Worm (Caenorhabditis elegans) whole organism, young adult: ENCODE data around the gene F14F8.14.

ENCODE experiments used
- B0035.1 ChIP-seq: sonication (generic microtip); optimal IDR thresholded peaks from 2 replicates; lab custom pipeline; 2016; ENCODE audit warnings: missing genetic modification characterization, mild to moderate bottlenecking, missing compliant biosample characterization, missing genotype, missing genetic modification reagents
- F22D6.2 ChIP-seq: sonication (generic microtip); optimal IDR thresholded peaks from 2 replicates; lab custom pipeline; 2016; ENCODE audit warnings: mild to moderate bottlenecking, missing genetic modification characterization, missing compliant biosample characterization
- F23B12.7 ChIP-seq: sonication (generic microtip); optimal IDR thresholded peaks from 2 replicates; lab custom pipeline; 2017; ENCODE audit warnings: missing genetic modification characterization, mild to moderate bottlenecking, missing compliant biosample characterization, antibody characterized with exemption, moderate library complexity; ENCODE audit not compliant: insufficient read depth
- T07F8.4 ChIP-seq: sonication (generic microtip); optimal IDR thresholded peaks from 2 replicates; lab custom pipeline; 2016; ENCODE audit warnings: mild to moderate bottlenecking, missing genetic modification characterization, moderate library complexity, missing compliant biosample characterization
- T26A5.8 ChIP-seq: sonication (generic microtip); optimal IDR thresholded peaks from 2 replicates; lab custom pipeline; 2016; ENCODE audit warnings: missing genetic modification characterization, missing compliant biosample characterization
- Y95B8A.8 ChIP-seq: fragments of 200-800 bp; sonication (Bioruptor generic); IDR thresholded peaks from 2 replicates; pipeline ENCODE4 v1.3.6; 2022; ENCODE audit warnings: missing genetic modification reagents, missing genetic modification characterization, missing compliant biosample characterization
- ZK185.1 ChIP-seq: sonication (generic microtip); optimal IDR thresholded peaks from 2 replicates; lab custom pipeline; 2016; ENCODE audit warnings: mild to moderate bottlenecking, missing genetic modification characterization, missing compliant biosample characterization; ENCODE audit not compliant: poor library complexity, severe bottlenecking
- aptf-2 ChIP-seq: fragments of 200-800 bp; sonication (Bioruptor generic); conservative IDR thresholded peaks from 2 replicates; pipeline ENCODE4 v1.3.6; 2022; ENCODE audit warnings: missing genetic modification reagents, missing genetic modification characterization, missing compliant biosample characterization
- aptf-3 ChIP-seq: fragments of 200-800 bp; sonication (Bioruptor generic); IDR thresholded peaks from 2 replicates; pipeline ENCODE4 v1.3.6; 2022; ENCODE audit warnings: missing genetic modification characterization, missing compliant biosample characterization
- attf-3 ChIP-seq: fragments of 200-800 bp; sonication (Bioruptor generic); conservative IDR thresholded peaks from 2 replicates; pipeline ENCODE4 v1.3.6; 2022; ENCODE audit warnings: missing genetic modification reagents, missing genetic modification characterization, missing compliant biosample characterization
- attf-6 ChIP-seq: fragments of 200-800 bp; sonication (Bioruptor generic); IDR thresholded peaks from 2 replicates; pipeline ENCODE4 v1.3.6; 2022; ENCODE audit warnings: missing genetic modification reagents, missing genetic modification characterization, missing compliant biosample characterization
- bed-2 ChIP-seq: fragments of 200-800 bp; sonication (Bioruptor generic); IDR thresholded peaks from 2 replicates; pipeline ENCODE4 v1.3.6; 2022; ENCODE audit warnings: missing genetic modification reagents, missing genetic modification characterization, missing compliant biosample characterization
- ceh-100 ChIP-seq: fragments of 200-800 bp; sonication (Bioruptor generic); IDR thresholded peaks from 2 replicates; pipeline ENCODE4 v1.3.6; 2022; ENCODE audit warnings: missing genetic modification reagents, missing genetic modification characterization, missing compliant biosample characterization
- ceh-27 ChIP-seq: fragments of 200-800 bp; sonication (Bioruptor generic); optimal IDR thresholded peaks from 2 replicates; lab custom pipeline; 2018; ENCODE audit warnings: mild to moderate bottlenecking, missing genetic modification characterization, moderate library complexity, missing compliant biosample characterization
- ceh-40 ChIP-seq: fragments of 200-800 bp; sonication (Bioruptor generic); IDR thresholded peaks from 2 replicates; pipeline ENCODE4 v1.3.6; 2022; ENCODE audit warnings: missing genetic modification characterization, missing compliant biosample characterization
- ceh-58 ChIP-seq: fragments of 200-800 bp; sonication (Bioruptor generic); IDR thresholded peaks from 2 replicates; pipeline ENCODE4 v1.3.6; 2022; ENCODE audit warnings: missing genetic modification characterization, missing compliant biosample characterization
- egrh-3 ChIP-seq: fragments of 200-800 bp; sonication (Bioruptor generic); IDR thresholded peaks from 2 replicates; pipeline ENCODE4 v1.3.6; 2022; ENCODE audit warnings: missing genetic modification reagents, missing genetic modification characterization, missing compliant biosample characterization
- hlh-12 ChIP-seq: sonication (generic microtip); optimal IDR thresholded peaks from 2 replicates; lab custom pipeline; 2016; ENCODE audit warnings: missing genetic modification characterization, missing compliant biosample characterization
- hlh-26 ChIP-seq: fragments of 200-800 bp; sonication (Bioruptor generic); conservative IDR thresholded peaks from 2 replicates; pipeline ENCODE4 v1.3.6; 2022; ENCODE audit warnings: missing genetic modification reagents, missing genetic modification characterization, missing compliant biosample characterization
- hsf-1 ChIP-seq: fragments of 200-800 bp; sonication (Bioruptor generic); IDR thresholded peaks from 2 replicates; pipeline ENCODE4 v1.3.6; 2022; ENCODE audit warnings: missing genetic modification reagents, missing genetic modification characterization, missing compliant biosample characterization
- lag-1 ChIP-seq: fragments of 200-800 bp; sonication (Bioruptor generic); IDR thresholded peaks from 2 replicates; pipeline ENCODE4 v1.3.6; 2022; ENCODE audit warnings: missing genetic modification reagents, missing genetic modification characterization, missing compliant biosample characterization
- lir-1 ChIP-seq: fragments of 200-800 bp; sonication (Bioruptor generic); conservative IDR thresholded peaks from 2 replicates; pipeline ENCODE4 v1.3.6; 2022; ENCODE audit warnings: missing genetic modification reagents, missing genetic modification characterization, missing compliant biosample characterization
- mcd-1 ChIP-seq: fragments of 200-800 bp; sonication (Bioruptor generic); IDR thresholded peaks from 2 replicates; pipeline ENCODE4 v1.3.6; 2022; ENCODE audit warnings: missing genetic modification reagents, missing genetic modification characterization, missing compliant biosample characterization
- mes-4 ChIP-seq: sonication (generic microtip); optimal IDR thresholded peaks from 2 replicates; lab custom pipeline; 2016; ENCODE audit warnings: missing genotype, missing genetic modification characterization, missing compliant biosample characterization
- nfya-1 ChIP-seq: sonication (generic microtip); optimal IDR thresholded peaks from 2 replicates; lab custom pipeline; 2017; ENCODE audit warnings: antibody characterized with exemption, missing compliant biosample characterization, missing genetic modification characterization, borderline replicate concordance; ENCODE audit not compliant: insufficient read depth
- nfya-2 ChIP-seq: fragments of 200-800 bp; sonication (Bioruptor generic); IDR thresholded peaks from 2 replicates; pipeline ENCODE4 v1.3.6; 2022; ENCODE audit warnings: missing genetic modification reagents, missing genetic modification characterization, missing compliant biosample characterization
- nhr-27 ChIP-seq: fragments of 200-800 bp; sonication (Bioruptor generic); optimal IDR thresholded peaks from 2 replicates; lab custom pipeline; 2018; ENCODE audit warnings: mild to moderate bottlenecking, missing genetic modification characterization, moderate library complexity, missing compliant biosample characterization
- snpc-1.1 ChIP-seq: sonication (generic microtip); optimal IDR thresholded peaks from 2 replicates; lab custom pipeline; 2017; ENCODE audit warnings: missing genetic modification characterization, mild to moderate bottlenecking, missing compliant biosample characterization, antibody characterized with exemption, moderate library complexity, missing genotype, missing genetic modification reagents; ENCODE audit not compliant: insufficient read depth
- somi-1 ChIP-seq: fragments of 200-800 bp; sonication (Bioruptor generic); optimal IDR thresholded peaks from 2 replicates; lab custom pipeline; 2018; ENCODE audit warnings: mild to moderate bottlenecking, missing genetic modification characterization, missing compliant biosample characterization
- tlf-1 ChIP-seq: fragments of 200-800 bp; sonication (Bioruptor generic); optimal IDR thresholded peaks from 2 replicates; lab custom pipeline; 2018; ENCODE audit warnings: mild to moderate bottlenecking, missing genetic modification characterization, missing compliant biosample characterization
- zfh-2 ChIP-seq: fragments of 200-800 bp; sonication (Bioruptor generic); conservative IDR thresholded peaks from 2 replicates; pipeline ENCODE4 v1.3.6; 2022; ENCODE audit warnings: missing genetic modification reagents, missing genetic modification characterization, missing compliant biosample characterization
- zim-3 ChIP-seq: sonication (generic microtip); optimal IDR thresholded peaks from 2 replicates; lab custom pipeline; 2017; ENCODE audit warnings: mild to moderate bottlenecking, missing genetic modification characterization, moderate library complexity, missing compliant biosample characterization
- ztf-26 ChIP-seq: sonication (generic microtip); optimal IDR thresholded peaks from 2 replicates; lab custom pipeline; 2017; ENCODE audit warnings: missing genetic modification characterization, missing compliant biosample characterization
- ztf-3 ChIP-seq: fragments of 200-800 bp; sonication (Bioruptor generic); optimal IDR thresholded peaks from 2 replicates; lab custom pipeline; 2018; ENCODE audit warnings: mild to moderate bottlenecking, missing genetic modification characterization, missing compliant biosample characterization

Gene F14F8.14

ce11 chrV:16693732-16694131 lies 27.2 kb upstream of the F14F8.14 start, which contains the start of gene srw-42:
Gene srw-42, minus strand, starts transcription at chrV:16693832.
- TF ChIP-seq nhr-27 (tag; lab: Kevin White, UChicago), result no peak
- no peak for TF ChIP-seq ceh-100 (GFP tag; lab: Robert Waterston, UW)
- TF ChIP-seq zim-3 (tag; lab: Kevin White, UChicago), result no peak
- no peak for TF ChIP-seq ztf-26 (tag; lab: Kevin White, UChicago)
- no peak for TF ChIP-seq hlh-26
- TF ChIP-seq T07F8.4 (tag; lab: Kevin White, UChicago), result no peak
- TF ChIP-seq B0035.1, result no peak
- TF ChIP-seq hsf-1 (GFP tag; lab: Robert Waterston, UW), result no peak
- no peak for TF ChIP-seq mes-4
- no peak for TF ChIP-seq snpc-1.1 (tag; lab: Kevin White, UChicago)
- no peak for TF ChIP-seq ZK185.1 (tag; lab: Kevin White, UChicago)
- TF ChIP-seq tlf-1, result no peak
- no peak for TF ChIP-seq T26A5.8 (tag; lab: Kevin White, UChicago)
- no peak for TF ChIP-seq ceh-58 (GFP tag; lab: Robert Waterston, UW)
- TF ChIP-seq ztf-3 (GFP tag; lab: Kevin White, UChicago), result no peak
- TF ChIP-seq, all 124 proteins: peak for 0

- peak; percentile 90; the same call in 1 of the 2 replicates for TF ChIP-seq egrh-3
- peak; percentile 92 for TF ChIP-seq zfh-2 (GFP tag; lab: Robert Waterston, UW)
- no peak for TF ChIP-seq hlh-26
- TF ChIP-seq aptf-2 (GFP tag; lab: Robert Waterston, UW), result no peak
- no peak for TF ChIP-seq F22D6.2 (tag; lab: Kevin White, UChicago)
Measured at ce11 chrV:16692988-16693387, 26.4 kb upstream of the F14F8.14 start.

ce11 chrV:16687227-16687626 lies 20.7 kb upstream of the F14F8.14 start, which contains the start of gene srz-102:
Gene srz-102, plus strand, starts transcription at chrV:16687527.
- no peak for TF ChIP-seq attf-6
- TF ChIP-seq ceh-58 (GFP tag; lab: Robert Waterston, UW), result no peak
- no peak for TF ChIP-seq ztf-26 (tag; lab: Kevin White, UChicago)

DNA sequence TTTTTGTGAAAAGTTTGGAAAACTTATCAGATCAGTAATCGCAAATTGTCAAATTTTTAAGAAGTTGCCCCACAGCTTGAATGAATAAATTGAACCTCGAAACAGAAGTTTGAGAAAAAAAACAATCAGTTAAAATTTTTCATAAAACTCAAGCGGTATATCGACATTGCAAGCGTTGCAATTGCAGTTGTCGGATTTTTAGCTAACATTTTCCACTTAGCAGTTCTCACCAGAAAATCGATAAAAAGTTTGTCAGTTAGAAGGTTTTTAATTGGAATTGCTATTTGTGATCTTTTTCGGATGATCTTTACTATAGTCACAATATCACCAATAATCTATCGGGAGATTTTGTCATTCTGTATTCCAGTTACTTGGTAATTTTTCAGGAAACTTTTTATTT lies 19.2 kb upstream of the F14F8.14 start, which contains the start of gene srw-43:
srw-43 (plus strand) TSS at position 301 of the 400 bp plus-strand sequence.
- TF ChIP-seq bed-2 (GFP tag; lab: Robert Waterston, UW) (no peak), somi-1 (GFP tag; lab: Kevin White, UChicago) (no peak), hlh-12 (tag; lab: Kevin White, UChicago) (no peak), mes-4 (no peak), Y95B8A.8 (no peak), nfya-2 (GFP tag; lab: Robert Waterston, UW) (no peak), egrh-3 (no peak), ceh-40 (GFP tag; lab: Robert Waterston, UW) (no peak), ceh-27 (GFP tag; lab: Kevin White, UChicago) (no peak), aptf-2 (GFP tag; lab: Robert Waterston, UW) (no peak), hsf-1 (GFP tag; lab: Robert Waterston, UW) (no peak), F23B12.7 (tag; lab: Kevin White, UChicago) (no peak), T07F8.4 (tag; lab: Kevin White, UChicago) (no peak), nfya-1 (tag; lab: Kevin White, UChicago) (no peak), mcd-1 (no peak), attf-3 (GFP tag; lab: Robert Waterston, UW) (no peak), aptf-3 (GFP tag; lab: Robert Waterston, UW) (no peak), lir-1 (GFP tag; lab: Robert Waterston, UW) (no peak), zim-3 (tag; lab: Kevin White, UChicago) (no peak), lag-1 (no peak)
